Worm (Caenorhabditis elegans) whole organism, L4 larva: ENCODE results near the gene gpdh-2.

Experiments
- F10B5.3 ChIP-seq: sonication (generic microtip); optimal IDR thresholded peaks from 2 replicates; lab custom pipeline; 2016; ENCODE audit warnings: mild to moderate bottlenecking, missing genetic modification characterization, missing compliant biosample characterization
- F26F4.8 ChIP-seq: fragments of 200-800 bp; sonication (Bioruptor generic); conservative IDR thresholded peaks from 2 replicates; pipeline ENCODE4 v1.3.6; 2022; ENCODE audit warnings: missing genetic modification characterization, missing compliant biosample characterization
- F44E2.7 ChIP-seq: fragments of 200-800 bp; sonication (Bioruptor generic); IDR thresholded peaks from 2 replicates; pipeline ENCODE4 v2.1.2; 2022; ENCODE audit warnings: missing genetic modification characterization, missing compliant biosample characterization
- T20F7.1 ChIP-seq: fragments of 200-800 bp; sonication (Bioruptor generic); optimal IDR thresholded peaks from 2 replicates; lab custom pipeline; 2018; ENCODE audit warnings: mild to moderate bottlenecking, missing genetic modification characterization, missing compliant biosample characterization
- ceh-28 ChIP-seq: fragments of 150-350 bp; optimal IDR thresholded peaks from 2 replicates; lab custom pipeline; 2014; ENCODE audit warnings: missing biosample characterization, missing genetic modification reagents, missing genetic modification characterization
- ceh-62 ChIP-seq: sonication (generic microtip); optimal IDR thresholded peaks from 2 replicates; lab custom pipeline; 2017; ENCODE audit warnings: missing biosample characterization, missing genetic modification characterization
- ctbp-1 ChIP-seq: fragments of 200-800 bp; sonication (Bioruptor generic); IDR thresholded peaks from 2 replicates; pipeline ENCODE4 v1.3.6; 2022; ENCODE audit warnings: missing genetic modification reagents, missing genetic modification characterization, missing compliant biosample characterization
- daf-16 ChIP-seq, 3 experiments: sonication (generic microtip); optimal IDR thresholded peaks; 2 replicates each; lab custom pipeline; 2016 to 2017; ENCODE audit warnings: missing genetic modification characterization in 3 of 3, missing genetic modification reagents in 3 of 3, mild to moderate bottlenecking in 2 of 3, missing compliant biosample characterization in 2 of 3, missing biosample characterization in 1 of 3, moderate library complexity in 1 of 3
- daf-19 ChIP-seq: fragments of 200-800 bp; sonication (Bioruptor generic); conservative IDR thresholded peaks from 2 replicates; pipeline ENCODE4 v1.3.6; 2022; ENCODE audit warnings: missing genetic modification characterization, missing compliant biosample characterization
- dmd-8 ChIP-seq: fragments of 200-800 bp; sonication (Bioruptor generic); IDR thresholded peaks from 2 replicates; pipeline ENCODE4 v1.3.6; 2022; ENCODE audit warnings: missing genetic modification characterization, missing compliant biosample characterization
- dve-1 ChIP-seq: sonication (generic microtip); optimal IDR thresholded peaks from 2 replicates; lab custom pipeline; 2017; ENCODE audit warnings: antibody characterized with exemption, mild to moderate bottlenecking, missing genetic modification characterization, missing compliant biosample characterization; ENCODE audit not compliant: insufficient read depth
- egl-43 ChIP-seq: fragments of 200-800 bp; sonication (Bioruptor generic); IDR thresholded peaks from 2 replicates; pipeline ENCODE4 v1.3.6; 2022; ENCODE audit warnings: missing genetic modification reagents, missing genetic modification characterization, missing compliant biosample characterization
- hif-1 ChIP-seq, 2 experiments: sonication (generic microtip); optimal IDR thresholded peaks; 2 replicates each; lab custom pipeline; 2016 to 2017; ENCODE audit warnings: missing compliant biosample characterization in 2 of 2, missing genetic modification characterization in 2 of 2, missing genetic modification reagents in 2 of 2, missing genotype in 2 of 2, mild to moderate bottlenecking in 1 of 2
- hlh-11 ChIP-seq: fragments of 200-800 bp; sonication (Bioruptor generic); optimal IDR thresholded peaks from 2 replicates; lab custom pipeline; 2018; ENCODE audit warnings: mild to moderate bottlenecking, missing genetic modification characterization, missing compliant biosample characterization
- hmg-1.1 ChIP-seq: fragments of 200-800 bp; sonication (Bioruptor generic); IDR thresholded peaks from 2 replicates; pipeline ENCODE4 v1.3.6; 2022; ENCODE audit warnings: missing genetic modification reagents, missing genetic modification characterization, missing compliant biosample characterization
- lin-1 ChIP-seq: fragments of 200-800 bp; sonication (Bioruptor generic); IDR thresholded peaks from 2 replicates; pipeline ENCODE4 v1.3.6; 2022; ENCODE audit warnings: missing genetic modification reagents, missing genetic modification characterization, missing compliant biosample characterization
- lin-13 ChIP-seq: fragments of 150-350 bp; optimal IDR thresholded peaks from 2 replicates; lab custom pipeline; 2014; ENCODE audit warnings: missing biosample characterization, missing genetic modification reagents, missing genetic modification characterization
- lin-29 ChIP-seq: fragments of 200-800 bp; sonication (Bioruptor generic); IDR thresholded peaks from 2 replicates; pipeline ENCODE4 v1.3.6; 2022; ENCODE audit warnings: missing genetic modification reagents, missing genetic modification characterization, missing compliant biosample characterization
- lsy-2 ChIP-seq, 2 experiments: fragments of 150-350 bp in 1 of 2; sonication (generic microtip) in 1 of 2; optimal IDR thresholded peaks; 2 replicates each; lab custom pipeline; 2014 to 2017; ENCODE audit warnings: missing biosample characterization in 2 of 2, missing genetic modification characterization in 2 of 2
- madf-5 ChIP-seq, 2 experiments: fragments of 200-800 bp; sonication (Bioruptor generic); IDR thresholded peaks; 2 replicates each; pipeline ENCODE4 v1.3.6; 2022; ENCODE audit warnings: missing compliant biosample characterization in 2 of 2, missing genetic modification characterization in 2 of 2
- mdl-1 ChIP-seq, 2 experiments: fragments of 150-350 bp in 1 of 2; sonication (generic microtip) in 1 of 2; optimal IDR thresholded peaks; 2 replicates each; lab custom pipeline; 2014 to 2017; ENCODE audit warnings: missing biosample characterization in 2 of 2, missing genetic modification characterization in 2 of 2
- mep-1 ChIP-seq: fragments of 150-350 bp; sonication (generic microtip); optimal IDR thresholded peaks from 3 replicates; lab custom pipeline; 2014; ENCODE audit warnings: missing biosample characterization, missing genetic modification characterization
- mes-2 ChIP-seq: sonication (generic microtip); optimal IDR thresholded peaks from 2 replicates; lab custom pipeline; 2016; ENCODE audit warnings: missing genotype, mild to moderate bottlenecking, missing genetic modification characterization, missing compliant biosample characterization; ENCODE audit not compliant: poor library complexity, severe bottlenecking
- mxl-3 ChIP-seq: fragments of 200-800 bp; sonication (Bioruptor generic); optimal IDR thresholded peaks from 2 replicates; lab custom pipeline; 2018; ENCODE audit warnings: mild to moderate bottlenecking, missing genetic modification characterization, missing compliant biosample characterization
- nhr-10 ChIP-seq: fragments of 150-350 bp; optimal IDR thresholded peaks from 2 replicates; lab custom pipeline; 2014; ENCODE audit warnings: missing biosample characterization, missing genetic modification characterization
- nhr-11 ChIP-seq: fragments of 150-350 bp; optimal IDR thresholded peaks from 2 replicates; lab custom pipeline; 2014; ENCODE audit warnings: missing biosample characterization, missing genetic modification characterization
- nhr-111 ChIP-seq: fragments of 200-800 bp; sonication (Bioruptor generic); optimal IDR thresholded peaks from 2 replicates; lab custom pipeline; 2018; ENCODE audit warnings: mild to moderate bottlenecking, missing genetic modification characterization, missing compliant biosample characterization
- nhr-25 ChIP-seq: sonication (generic microtip); optimal IDR thresholded peaks from 2 replicates; lab custom pipeline; 2017; ENCODE audit warnings: missing genetic modification characterization, mild to moderate bottlenecking, missing compliant biosample characterization, antibody characterized with exemption, moderate library complexity, borderline replicate concordance; ENCODE audit not compliant: insufficient read depth
- nhr-28 ChIP-seq: fragments of 150-350 bp; optimal IDR thresholded peaks from 2 replicates; lab custom pipeline; 2014; ENCODE audit warnings: missing biosample characterization, missing genetic modification characterization
- nhr-48 ChIP-seq: sonication (generic microtip); optimal IDR thresholded peaks from 2 replicates; lab custom pipeline; 2016; ENCODE audit warnings: mild to moderate bottlenecking, missing genetic modification characterization, missing compliant biosample characterization
- nhr-6 ChIP-seq: fragments of 150-350 bp; optimal IDR thresholded peaks from 2 replicates; lab custom pipeline; 2014; ENCODE audit warnings: missing biosample characterization, missing genetic modification characterization
- pha-4 ChIP-seq, 2 experiments: fragments of 150-350 bp in 1 of 2; fragments of 200-800 bp in 1 of 2; sonication (Bioruptor generic) in 1 of 2; IDR thresholded peaks in 1 of 2; optimal IDR thresholded peaks in 1 of 2; 2 replicates each; pipeline versions ENCODE4 v1.3.6 to Lab custom; 2014 to 2022; ENCODE audit warnings: missing genetic modification characterization in 2 of 2, missing genetic modification reagents in 2 of 2, missing biosample characterization in 1 of 2, missing compliant biosample characterization in 1 of 2
- rbr-2 ChIP-seq: sonication (generic microtip); optimal IDR thresholded peaks from 2 replicates; lab custom pipeline; 2016; ENCODE audit warnings: missing genotype, missing genetic modification characterization, missing compliant biosample characterization
- saeg-2 ChIP-seq: fragments of 200-800 bp; sonication (Bioruptor generic); IDR thresholded peaks from 2 replicates; pipeline ENCODE4 v1.3.6; 2022; ENCODE audit warnings: missing genetic modification reagents, missing genetic modification characterization, missing compliant biosample characterization
- skn-1 ChIP-seq: fragments of 150-350 bp; optimal IDR thresholded peaks from 2 replicates; lab custom pipeline; 2014; ENCODE audit warnings: missing biosample characterization, missing genetic modification characterization
- snpc-4 ChIP-seq: fragments of 150-350 bp; optimal IDR thresholded peaks from 2 replicates; lab custom pipeline; 2014; ENCODE audit warnings: missing biosample characterization, missing genetic modification characterization
- tag-97 ChIP-seq: fragments of 200-800 bp; sonication (Bioruptor generic); IDR thresholded peaks from 2 replicates; pipeline ENCODE4 v1.3.6; 2022; ENCODE audit warnings: missing genetic modification characterization, missing compliant biosample characterization
- tra-1 ChIP-seq: fragments of 200-800 bp; sonication (Bioruptor generic); IDR thresholded peaks from 2 replicates; pipeline ENCODE4 v1.3.6; 2022; ENCODE audit warnings: missing genetic modification reagents, missing genetic modification characterization, missing compliant biosample characterization
- unc-130 ChIP-seq: sonication (generic microtip); optimal IDR thresholded peaks from 2 replicates; lab custom pipeline; 2016; ENCODE audit warnings: missing genetic modification reagents, missing genetic modification characterization, missing compliant biosample characterization
- unc-39 ChIP-seq: sonication (generic microtip); optimal IDR thresholded peaks from 2 replicates; lab custom pipeline; 2017; ENCODE audit warnings: missing biosample characterization, missing genetic modification characterization
- vab-7 ChIP-seq: fragments of 200-800 bp; sonication (Bioruptor generic); IDR thresholded peaks from 2 replicates; pipeline ENCODE4 v1.3.6; 2022; ENCODE audit warnings: missing genetic modification reagents, missing genetic modification characterization, missing compliant biosample characterization
- zag-1 ChIP-seq: fragments of 150-350 bp; optimal IDR thresholded peaks from 2 replicates; lab custom pipeline; 2014; ENCODE audit warnings: missing biosample characterization, missing genetic modification characterization
- ztf-11 ChIP-seq: fragments of 150-350 bp; optimal IDR thresholded peaks from 2 replicates; lab custom pipeline; 2014; ENCODE audit warnings: missing biosample characterization, missing genetic modification characterization
- ztf-7 ChIP-seq: fragments of 150-350 bp; optimal IDR thresholded peaks from 2 replicates; lab custom pipeline; 2014; ENCODE audit warnings: missing biosample characterization, missing genetic modification characterization

Gene gpdh-2

ce11 chrIII:9818763-9819162, 40.2 kb downstream of the gpdh-2 start, which contains the start of gene panl-3 (continued):
- peak; percentile 58 for TF ChIP-seq dve-1
- TF ChIP-seq vab-7 (GFP tag; lab: Robert Waterston, UW) = no peak
- TF ChIP-seq zag-1 (tag; lab: Kevin White, UChicago) = no peak
- no peak for TF ChIP-seq nhr-111 (GFP tag; lab: Kevin White, UChicago)
- TF ChIP-seq lin-1 = 0 out of 2 replicates have a peak, but pooled peaks have one; percentile 24
- TF ChIP-seq ceh-28 (tag; lab: Kevin White, UChicago) = no peak
- TF ChIP-seq tag-97 (GFP tag; lab: Robert Waterston, UW) = no peak
- peak; percentile 10 to 74 for TF ChIP-seq lsy-2 (tag; optimal IDR thresholded peaks at IDR 0.05; lab: Kevin White, UChicago)
- no peak for TF ChIP-seq nhr-10 (tag; lab: Kevin White, UChicago)
- TF ChIP-seq unc-39 (tag; lab: Kevin White, UChicago) = no peak
- no peak for TF ChIP-seq lin-29
- no peak for TF ChIP-seq T20F7.1 (GFP tag; lab: Kevin White, UChicago)
- TF ChIP-seq daf-19 (GFP tag; lab: Robert Waterston, UW) = no peak
- TF ChIP-seq mdl-1 (tag; optimal IDR thresholded peaks at IDR 0.05; lab: Kevin White, UChicago) = peak; percentile 67 to 95
- peak; percentile 28 for TF ChIP-seq ztf-7 (tag; lab: Kevin White, UChicago)
- TF ChIP-seq nhr-25 (tag; lab: Kevin White, UChicago) = no peak
- TF ChIP-seq ctbp-1 = no peak
- no peak for TF ChIP-seq dmd-8 (GFP tag; lab: Robert Waterston, UW)
- TF ChIP-seq snpc-4 (tag; lab: Kevin White, UChicago) = no peak
- no peak for TF ChIP-seq daf-16 (GFP tag; optimal IDR thresholded peaks at IDR 0.05; lab: Kevin White, UChicago)
- no peak for TF ChIP-seq daf-16 (tag; optimal IDR thresholded peaks at IDR 0.05; lab: Kevin White, UChicago)
- peak; percentile 59 for TF ChIP-seq rbr-2 (tag; lab: Kevin White, UChicago)
- TF ChIP-seq nhr-28 (tag; lab: Kevin White, UChicago) = peak; percentile 32
- no peak for TF ChIP-seq saeg-2 (GFP tag; lab: Robert Waterston, UW)
- TF ChIP-seq tra-1 (GFP tag; lab: Robert Waterston, UW) = no peak
- peak; percentile 45 for TF ChIP-seq lin-13 (GFP tag; lab: Kevin White, UChicago)
- TF ChIP-seq, all 104 proteins: peak for 25

ce11 chrIII:9817894-9818293, 41.1 kb downstream of the gpdh-2 start:
- TF ChIP-seq lsy-2 (tag; optimal IDR thresholded peaks at IDR 0.05; lab: Kevin White, UChicago) = peak in 1 of 2 experiments; percentile 79
- no peak for TF ChIP-seq F10B5.3 (tag; lab: Kevin White, UChicago)
- peak; percentile 34 for TF ChIP-seq unc-130
- TF ChIP-seq T20F7.1 (GFP tag; lab: Kevin White, UChicago) = peak; percentile 23
- TF ChIP-seq ceh-62 = no peak

DNA sequence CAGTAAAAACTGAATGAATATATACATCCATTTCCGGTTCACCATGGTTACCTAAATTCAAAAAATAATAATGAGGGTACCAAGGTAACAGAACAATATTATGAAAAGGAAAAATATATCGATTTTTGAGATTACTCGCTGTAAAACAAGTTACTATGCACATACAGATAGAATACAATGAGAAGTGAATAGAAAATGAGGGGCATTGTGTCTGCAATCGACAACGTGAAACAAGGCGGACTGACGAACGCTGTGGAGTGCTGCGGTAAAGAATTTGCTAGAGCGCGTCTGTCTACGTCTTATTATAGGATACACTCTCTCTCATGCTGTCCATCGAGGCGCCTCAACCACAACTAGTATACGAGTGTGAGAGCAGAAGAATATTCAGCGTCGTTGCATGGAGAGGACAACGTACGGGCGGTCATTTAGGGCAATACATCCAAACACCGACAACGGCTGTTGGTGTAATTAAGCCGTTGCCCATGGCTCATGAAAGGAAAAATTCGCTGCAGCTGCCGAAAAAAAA, 41.8 kb downstream of the gpdh-2 start, which contains the start of gene cnx-1:
Gene cnx-1 (minus strand): TSS at position 51 of the 526 bp plus-strand sequence.
- TF ChIP-seq ceh-28 (tag; lab: Kevin White, UChicago) (peak; percentile 28), egl-43 (GFP tag; lab: Robert Waterston, UW) (peak; percentile 55; the same call in 1 of the 2 replicates), rbr-2 (tag; lab: Kevin White, UChicago) (peak; percentile 33), hlh-11 (tag; lab: Kevin White, UChicago) (peak; percentile 16), nhr-11 (tag; lab: Kevin White, UChicago) (peak; percentile 30), mep-1 (tag; lab: Kevin White, UChicago) (peak; percentile 43), nhr-48 (tag; lab: Kevin White, UChicago) (no peak), dve-1 (peak; percentile 22), madf-5 (GFP tag; IDR thresholded peaks at IDR 0.05; lab: Robert Waterston, UW) (no peak), mxl-3 (peak; percentile 45), pha-4 (GFP tag; IDR thresholded peaks at IDR 0.05; lab: Robert Waterston, UW) (no peak), pha-4 (tag; optimal IDR thresholded peaks at IDR 0.05; lab: Kevin White, UChicago) (peak; percentile 58), daf-16 (GFP tag; optimal IDR thresholded peaks at IDR 0.05; lab: Kevin White, UChicago) (no peak), daf-16 (tag; optimal IDR thresholded peaks at IDR 0.05; lab: Kevin White, UChicago) (no peak), skn-1 (no peak), hmg-1.1 (GFP tag; lab: Robert Waterston, UW) (no peak; the same call in none of the 2 replicates), hif-1 (tag; optimal IDR thresholded peaks at IDR 0.05; lab: Kevin White, UChicago) (no peak), mes-2 (tag; lab: Kevin White, UChicago) (peak; percentile 41), lsy-2 (tag; optimal IDR thresholded peaks at IDR 0.05; lab: Kevin White, UChicago) (peak in 1 of 2 experiments; percentile 52), nhr-6 (peak; percentile 63), F44E2.7 (GFP tag; lab: Robert Waterston, UW) (0 out of 2 replicates have a peak, but pooled peaks have one; percentile 22), F26F4.8 (GFP tag; lab: Robert Waterston, UW) (no peak), ztf-11 (no peak), tag-97 (GFP tag; lab: Robert Waterston, UW) (no peak), nhr-25 (tag; lab: Kevin White, UChicago) (no peak), mdl-1 (tag; optimal IDR thresholded peaks at IDR 0.05; lab: Kevin White, UChicago) (peak in 1 of 2 experiments; percentile 31)
